Worm (Caenorhabditis elegans): ENCODE measurements around the gene ugt-8.

- TF ChIP-seq T22C8.4 (GFP tag; IDR thresholded peaks at IDR 0.05) (no peak), tab-1 (GFP tag; IDR thresholded peaks at IDR 0.05) (no peak), flt-1 (GFP tag; IDR thresholded peaks at IDR 0.05) (no peak), med-1 (GFP tag; optimal IDR thresholded peaks at IDR 0.05; ENCODE audit: insufficient read depth) (no peak), ref-1 (GFP tag; conservative IDR thresholded peaks at IDR 0.05) (no peak), cog-1 (tag; optimal IDR thresholded peaks at IDR 0.05) (no peak), ztf-23 (GFP tag; IDR thresholded peaks at IDR 0.05) (no peak), ztf-29 (GFP tag; IDR thresholded peaks at IDR 0.05) (no peak)
These were observed 12.4 kb upstream of the ugt-8 start for ce11 chrV:4891305-4891704.
